Fruit fly (Drosophila melanogaster): Measurements from ENCODE around the gene Ubc4.

DNA sequence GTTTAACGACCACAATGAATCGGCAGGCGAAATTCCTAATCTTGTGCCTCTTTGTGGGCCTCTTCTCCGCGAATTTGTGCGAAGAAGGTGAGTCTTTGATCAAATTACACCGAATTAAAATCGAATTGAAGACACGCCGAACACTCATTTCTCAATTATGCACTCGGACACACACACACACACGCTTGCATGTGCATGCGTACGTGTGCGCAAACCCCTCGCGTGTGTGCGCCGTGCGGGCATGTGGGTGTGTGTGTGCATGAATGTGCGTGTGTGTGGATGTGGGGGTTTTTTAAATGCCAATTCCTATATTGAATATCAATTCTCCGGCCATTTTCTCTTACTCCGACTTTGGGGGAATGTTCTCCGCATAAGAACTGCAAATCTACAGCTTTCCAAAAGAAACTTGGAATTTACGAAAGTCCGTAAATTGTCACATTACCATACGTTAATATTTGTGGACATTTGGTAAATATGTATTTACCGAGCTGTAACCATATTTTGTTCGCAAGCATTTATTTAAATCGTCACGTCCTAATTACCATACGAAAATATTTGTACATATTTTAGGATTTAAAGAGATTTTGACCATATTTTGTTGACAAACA is 16.5 kb downstream of the Ubc4 start:
- no peak for TF ChIP-seq CG5204 (GFP tag; optimal IDR thresholded peaks at IDR 0.05)
- no peak for TF ChIP-seq toe (GFP tag; optimal IDR thresholded peaks at IDR 0.05)
- no peak for TF ChIP-seq pad (GFP tag; optimal IDR thresholded peaks at IDR 0.05)
- peak; percentile 77 for TF ChIP-seq tj (GFP tag; optimal IDR thresholded peaks at IDR 0.05)
- no peak for TF ChIP-seq CG14711 (tag; optimal IDR thresholded peaks at IDR 0.05)
- no peak for TF ChIP-seq CG12768 (GFP tag; optimal IDR thresholded peaks at IDR 0.05)
- no peak for TF ChIP-seq CG11617 (GFP tag; optimal IDR thresholded peaks at IDR 0.05)

Data from whole organism, adult.